Worm (Caenorhabditis elegans) whole organism, L2 larva: ENCODE measurements around the gene K09D9.9.

Experiments used
- C34F6.9 ChIP-seq: fragments of 150-350 bp; optimal IDR thresholded peaks from 2 replicates; lab custom pipeline; 2014; ENCODE audit warnings: missing biosample characterization, missing genetic modification characterization
- F13H6.1 ChIP-seq: sonication (generic microtip); optimal IDR thresholded peaks from 2 replicates; lab custom pipeline; 2016; ENCODE audit warnings: missing genetic modification characterization, missing compliant biosample characterization
- R02D3.7 ChIP-seq: fragments of 150-350 bp; optimal IDR thresholded peaks from 2 replicates; lab custom pipeline; 2014; ENCODE audit warnings: missing biosample characterization, missing genetic modification characterization
- ZK546.5 ChIP-seq: sonication (generic microtip); optimal IDR thresholded peaks from 2 replicates; lab custom pipeline; 2017; ENCODE audit warnings: missing biosample characterization, missing genetic modification characterization
- alr-1 ChIP-seq: fragments of 150-350 bp; optimal IDR thresholded peaks from 2 replicates; lab custom pipeline; 2014; ENCODE audit warnings: missing biosample characterization, missing genetic modification characterization
- aly-2 ChIP-seq: fragments of 150-350 bp; optimal IDR thresholded peaks from 2 replicates; lab custom pipeline; 2014; ENCODE audit warnings: missing biosample characterization, missing genetic modification characterization
- ama-1 ChIP-seq: fragments of 150-350 bp; optimal IDR thresholded peaks from 2 replicates; lab custom pipeline; 2018; ENCODE audit warnings: inconsistent platforms
- blmp-1 ChIP-seq: sonication (generic microtip); optimal IDR thresholded peaks from 2 replicates; lab custom pipeline; 2017; ENCODE audit warnings: missing genetic modification characterization, mild to moderate bottlenecking, missing compliant biosample characterization, antibody characterized with exemption, moderate library complexity; ENCODE audit not compliant: insufficient read depth
- ceh-16 ChIP-seq: fragments of 150-350 bp; optimal IDR thresholded peaks from 2 replicates; lab custom pipeline; 2014; ENCODE audit warnings: missing biosample characterization, missing genetic modification characterization
- ceh-82 ChIP-seq: fragments of 150-350 bp; optimal IDR thresholded peaks from 2 replicates; lab custom pipeline; 2014; ENCODE audit warnings: missing biosample characterization, missing genetic modification characterization
- dmd-4 ChIP-seq: sonication (generic microtip); optimal IDR thresholded peaks from 2 replicates; lab custom pipeline; 2017; ENCODE audit warnings: missing biosample characterization, missing genetic modification characterization
- egl-27 ChIP-seq: sonication (generic microtip); optimal IDR thresholded peaks from 3 replicates; lab custom pipeline; 2017; ENCODE audit warnings: missing biosample characterization, missing genetic modification reagents, missing genetic modification characterization
- elt-1 ChIP-seq: fragments of 150-350 bp; optimal IDR thresholded peaks from 2 replicates; lab custom pipeline; 2014; ENCODE audit warnings: missing biosample characterization, missing genetic modification characterization
- elt-3 ChIP-seq: sonication (generic microtip); optimal IDR thresholded peaks from 2 replicates; lab custom pipeline; 2017; ENCODE audit warnings: missing biosample characterization, missing genetic modification characterization
- fos-1 ChIP-seq: fragments of 150-350 bp; optimal IDR thresholded peaks from 2 replicates; lab custom pipeline; 2014; ENCODE audit warnings: missing biosample characterization, missing genetic modification characterization
- gmeb-1 ChIP-seq: fragments of 150-350 bp; optimal IDR thresholded peaks from 2 replicates; lab custom pipeline; 2014; ENCODE audit warnings: missing biosample characterization, missing genetic modification characterization
- lin-11 ChIP-seq: fragments of 150-350 bp; sonication (generic microtip); optimal IDR thresholded peaks from 2 replicates; lab custom pipeline; 2014; ENCODE audit warnings: missing biosample characterization, missing genetic modification characterization, inconsistent platforms, mixed read lengths
- lin-39 ChIP-seq: fragments of 150-350 bp; optimal IDR thresholded peaks from 2 replicates; lab custom pipeline; 2014; ENCODE audit warnings: missing biosample characterization, missing genetic modification reagents, missing genetic modification characterization
- lsy-2 ChIP-seq, 2 experiments: fragments of 150-350 bp in 1 of 2; sonication (generic microtip) in 1 of 2; optimal IDR thresholded peaks; 2 replicates each; lab custom pipeline; 2014 to 2017; ENCODE audit warnings: missing biosample characterization in 2 of 2, missing genetic modification characterization in 2 of 2
- mab-5 ChIP-seq: fragments of 150-350 bp; optimal IDR thresholded peaks from 2 replicates; lab custom pipeline; 2014; ENCODE audit warnings: missing biosample characterization, missing genetic modification characterization
- mbf-1 ChIP-seq: sonication (generic microtip); optimal IDR thresholded peaks from 2 replicates; lab custom pipeline; 2017; ENCODE audit warnings: missing biosample characterization, missing genetic modification characterization
- nhr-10 ChIP-seq: sonication (generic microtip); optimal IDR thresholded peaks from 2 replicates; lab custom pipeline; 2017; ENCODE audit warnings: missing biosample characterization, missing genetic modification characterization
- nhr-129 ChIP-seq: fragments of 150-350 bp; optimal IDR thresholded peaks from 2 replicates; lab custom pipeline; 2014; ENCODE audit warnings: missing biosample characterization, missing genetic modification characterization
- nhr-21 ChIP-seq: fragments of 150-350 bp; optimal IDR thresholded peaks from 2 replicates; lab custom pipeline; 2014; ENCODE audit warnings: missing biosample characterization, missing genetic modification characterization
- nhr-23 ChIP-seq: fragments of 150-350 bp; optimal IDR thresholded peaks from 2 replicates; lab custom pipeline; 2014; ENCODE audit warnings: missing biosample characterization, missing genetic modification reagents, missing genetic modification characterization
- nhr-237 ChIP-seq: fragments of 150-350 bp; optimal IDR thresholded peaks from 2 replicates; lab custom pipeline; 2014; ENCODE audit warnings: missing biosample characterization, missing genetic modification characterization
- nhr-25 ChIP-seq: fragments of 150-350 bp; sonication (generic microtip); optimal IDR thresholded peaks from 3 replicates; lab custom pipeline; 2014; ENCODE audit warnings: missing biosample characterization, missing genetic modification characterization
- nhr-6 ChIP-seq: fragments of 150-350 bp; optimal IDR thresholded peaks from 2 replicates; lab custom pipeline; 2014; ENCODE audit warnings: missing biosample characterization, missing genetic modification characterization
- nhr-77 ChIP-seq: fragments of 150-350 bp; optimal IDR thresholded peaks from 2 replicates; lab custom pipeline; 2014; ENCODE audit warnings: missing biosample characterization, missing genetic modification characterization
- sem-4 ChIP-seq: fragments of 150-350 bp; optimal IDR thresholded peaks from 2 replicates; lab custom pipeline; 2014; ENCODE audit warnings: missing biosample characterization, missing genetic modification reagents, missing genetic modification characterization
- sma-9 ChIP-seq, 2 experiments: fragments of 150-350 bp in 1 of 2; sonication (generic microtip) in 1 of 2; optimal IDR thresholded peaks; 2 replicates each; lab custom pipeline; 2014 to 2016; ENCODE audit warnings: missing genetic modification characterization in 2 of 2, mild to moderate bottlenecking in 1 of 2, missing biosample characterization in 1 of 2, missing compliant biosample characterization in 1 of 2, missing genetic modification reagents in 1 of 2, moderate library complexity in 1 of 2
- unc-39 ChIP-seq: fragments of 150-350 bp; optimal IDR thresholded peaks from 2 replicates; lab custom pipeline; 2014; ENCODE audit warnings: missing biosample characterization, missing genetic modification characterization
- unc-55 ChIP-seq: fragments of 150-350 bp; sonication (generic microtip); optimal IDR thresholded peaks from 3 replicates; lab custom pipeline; 2014; ENCODE audit warnings: missing biosample characterization, missing genetic modification reagents, missing genetic modification characterization
- zag-1 ChIP-seq: fragments of 150-350 bp; optimal IDR thresholded peaks from 2 replicates; lab custom pipeline; 2014; ENCODE audit warnings: missing biosample characterization, missing genetic modification characterization
- ztf-1 ChIP-seq: fragments of 200-800 bp; sonication (Bioruptor generic); conservative IDR thresholded peaks from 2 replicates; pipeline ENCODE4 v1.3.6; 2022; ENCODE audit warnings: missing genetic modification characterization, missing compliant biosample characterization
- ztf-11 ChIP-seq: sonication (generic microtip); optimal IDR thresholded peaks from 2 replicates; lab custom pipeline; 2017; ENCODE audit warnings: missing biosample characterization, missing genetic modification characterization
- ztf-4 ChIP-seq: fragments of 150-350 bp; optimal IDR thresholded peaks from 2 replicates; lab custom pipeline; 2014; ENCODE audit warnings: missing biosample characterization, missing genetic modification characterization

K09D9.9 gene

DNA sequence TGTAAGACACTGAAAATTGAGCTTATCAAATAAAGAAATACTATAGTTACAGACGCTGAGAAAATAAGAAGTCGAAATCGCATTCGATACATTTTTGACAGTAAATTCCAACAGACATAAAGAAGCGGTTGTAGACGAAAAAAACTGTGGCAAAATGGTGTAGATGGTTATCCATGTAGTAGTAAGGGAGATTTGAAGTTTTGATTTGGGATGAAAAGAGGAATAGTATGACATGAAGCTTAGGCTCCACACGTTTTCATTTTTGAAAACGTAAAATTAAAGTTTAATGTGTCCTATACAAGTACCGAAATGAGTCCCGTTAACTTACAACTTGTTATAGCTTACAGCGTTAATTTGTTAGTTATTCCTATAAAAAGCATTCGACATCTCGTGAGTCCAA, at the start of gene K09D9.9:
K09D9.9 (minus strand) TSS at position 101 of the 400 bp plus-strand sequence.
- TF ChIP-seq mbf-1 (tag; lab: Kevin White, UChicago): no peak
- TF ChIP-seq lin-39: no peak
- TF ChIP-seq nhr-77 (tag; lab: Kevin White, UChicago): no peak
- TF ChIP-seq R02D3.7 (tag; lab: Kevin White, UChicago): no peak
- no peak for TF ChIP-seq ztf-1 (GFP tag; lab: Robert Waterston, UW)
- TF ChIP-seq nhr-10 (tag; lab: Kevin White, UChicago): no peak
- no peak for TF ChIP-seq ztf-11 (tag; lab: Kevin White, UChicago)
- no peak for TF ChIP-seq nhr-129
- TF ChIP-seq elt-1 (tag; lab: Kevin White, UChicago): no peak
- no peak for TF ChIP-seq zag-1
- TF ChIP-seq ceh-16 (tag; lab: Kevin White, UChicago): no peak
- no peak for TF ChIP-seq ZK546.5
- TF ChIP-seq elt-3 (tag; lab: Kevin White, UChicago): no peak
- no peak for TF ChIP-seq nhr-237 (tag; lab: Kevin White, UChicago)
- no peak for TF ChIP-seq aly-2 (tag; lab: Kevin White, UChicago)
- no peak for TF ChIP-seq ceh-82 (tag; lab: Kevin White, UChicago)
- no peak for TF ChIP-seq mab-5
- no peak for TF ChIP-seq C34F6.9
- no peak for TF ChIP-seq dmd-4 (tag; lab: Kevin White, UChicago)
- TF ChIP-seq sma-9 (GFP tag; optimal IDR thresholded peaks at IDR 0.05; lab: Kevin White, UChicago): no peak
- TF ChIP-seq sma-9 (tag; optimal IDR thresholded peaks at IDR 0.05; lab: Kevin White, UChicago): no peak

DNA sequence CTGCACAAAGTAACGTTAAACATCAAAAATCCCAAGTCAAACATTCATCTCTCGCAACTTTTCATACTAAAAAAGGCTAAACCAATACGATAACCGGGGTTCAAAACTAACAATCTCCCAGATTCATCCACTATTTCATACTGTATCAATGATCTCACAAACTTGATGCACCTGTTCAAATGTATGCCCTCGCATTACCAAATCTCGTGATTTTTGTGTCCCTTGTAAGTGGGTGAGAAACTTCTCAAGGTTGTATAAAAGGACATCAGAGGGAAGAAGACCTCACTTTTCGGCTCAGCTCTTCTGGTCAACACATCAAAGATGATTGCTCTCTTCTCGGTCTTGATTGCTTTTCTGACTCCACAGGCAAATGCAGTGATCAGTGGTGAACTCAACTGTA, 49.7 kb upstream of the K09D9.9 start, which contains the start of gene phat-3:
phat-3 (plus strand) TSS at position 301 of the 400 bp plus-strand sequence.
- TF ChIP-seq nhr-77 (tag; lab: Kevin White, UChicago) (no peak), ceh-82 (tag; lab: Kevin White, UChicago) (no peak), ceh-16 (tag; lab: Kevin White, UChicago) (no peak)

DNA sequence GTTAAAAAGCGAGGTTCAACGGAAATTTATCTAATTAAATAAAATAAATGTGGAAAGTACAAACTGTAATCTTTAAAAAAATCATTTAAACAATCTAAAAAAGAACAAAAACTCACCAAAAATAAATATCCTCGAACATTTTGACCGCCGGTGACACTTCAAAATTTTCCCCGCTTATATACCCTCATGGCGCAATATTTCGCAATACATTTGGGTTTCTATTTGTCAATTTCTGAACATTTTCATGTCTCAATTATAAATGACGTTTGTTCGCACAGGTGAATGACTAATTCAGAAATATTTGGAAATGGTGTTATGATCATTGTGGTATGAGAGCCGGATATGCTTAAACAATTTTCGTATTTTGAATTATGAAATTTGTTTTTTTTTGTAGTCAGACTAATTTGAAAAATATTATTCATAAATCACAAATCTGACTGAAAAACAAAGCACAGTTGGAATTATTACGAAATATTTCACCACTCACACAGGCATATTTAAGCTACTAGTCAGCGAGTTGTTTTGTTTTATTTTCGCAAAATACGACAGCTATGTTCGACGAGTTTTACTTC, 48.0 kb upstream of the K09D9.9 start, which contains the start of the genes C49G7.10 and irg-2:
C49G7.10 (minus strand) TSS at position 169 of the 572 bp plus-strand sequence.
irg-2 (plus strand) TSS at position 329 of the 572 bp plus-strand sequence.
- TF ChIP-seq nhr-23 (tag; lab: Kevin White, UChicago) (no peak), nhr-129 (peak; percentile 100), fos-1 (tag; lab: Kevin White, UChicago) (peak; percentile 2), F13H6.1 (tag; lab: Kevin White, UChicago) (no peak), lin-11 (tag; lab: Kevin White, UChicago) (no peak), sma-9 (GFP tag; optimal IDR thresholded peaks at IDR 0.05; lab: Kevin White, UChicago) (no peak), sma-9 (tag; optimal IDR thresholded peaks at IDR 0.05; lab: Kevin White, UChicago) (no peak), ztf-4 (tag; lab: Kevin White, UChicago) (no peak), ZK546.5 (no peak), lsy-2 (tag; optimal IDR thresholded peaks at IDR 0.05; lab: Kevin White, UChicago) (no peak), C34F6.9 (peak; percentile 24), elt-1 (tag; lab: Kevin White, UChicago) (no peak), gmeb-1 (tag; lab: Kevin White, UChicago) (no peak), alr-1 (no peak), unc-55 (peak; percentile 35)

DNA sequence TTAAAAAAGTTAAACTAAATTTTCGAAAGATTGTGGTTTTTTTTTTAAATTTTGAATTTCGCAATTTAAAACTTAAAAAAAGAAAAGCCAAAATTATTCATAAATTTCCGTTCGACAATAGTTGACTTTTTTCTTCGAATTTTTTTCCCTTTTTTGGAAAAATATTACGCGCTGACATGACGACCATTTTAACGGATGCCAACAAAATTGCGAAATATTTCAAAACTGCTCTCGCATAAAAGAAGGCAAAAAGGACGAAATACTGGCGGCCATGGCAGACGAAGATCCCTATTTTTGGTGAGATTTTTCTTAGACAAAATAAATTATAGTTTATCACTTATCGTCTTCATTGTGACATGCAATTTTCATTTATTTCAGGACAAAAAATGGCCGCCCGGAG, 44.6 kb upstream of the K09D9.9 start:
- TF ChIP-seq nhr-129 (peak; percentile 69), unc-39 (tag; lab: Kevin White, UChicago) (no peak), dmd-4 (tag; lab: Kevin White, UChicago) (no peak), elt-1 (tag; lab: Kevin White, UChicago) (no peak), mab-5 (no peak), egl-27 (tag; lab: Kevin White, UChicago) (no peak)

DNA sequence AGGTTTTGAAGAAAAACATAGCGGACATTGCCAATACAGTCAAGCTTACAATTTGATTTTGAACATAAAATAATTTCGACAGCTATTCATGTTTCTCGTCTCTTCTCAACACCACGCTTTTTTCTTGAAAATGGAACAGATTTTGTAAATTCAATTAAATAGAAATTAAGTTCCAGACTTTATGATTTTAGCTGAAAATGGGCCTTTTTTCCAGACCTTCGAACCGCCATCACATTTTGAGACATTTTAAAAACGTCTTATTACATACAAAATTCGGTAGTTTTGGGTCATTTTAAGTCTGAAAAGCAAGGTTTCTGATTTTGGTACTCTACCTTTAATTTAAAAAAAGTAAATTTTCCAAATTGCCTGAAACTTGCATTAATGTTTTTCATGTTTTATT, 44.2 kb upstream of the K09D9.9 start, which contains the start of gene C49G7.12:
C49G7.12 (plus strand) TSS at position 301 of the 400 bp plus-strand sequence.
- TF ChIP-seq lin-39 (no peak), nhr-21 (tag; lab: Kevin White, UChicago) (no peak), nhr-25 (no peak), lsy-2 (tag; optimal IDR thresholded peaks at IDR 0.05; lab: Kevin White, UChicago) (no peak), ZK546.5 (no peak), nhr-10 (tag; lab: Kevin White, UChicago) (no peak), unc-39 (tag; lab: Kevin White, UChicago) (no peak), nhr-23 (tag; lab: Kevin White, UChicago) (no peak), ama-1 (lab: Kevin White, UChicago) (no peak), elt-3 (tag; lab: Kevin White, UChicago) (no peak), sem-4 (tag; lab: Kevin White, UChicago) (no peak), fos-1 (tag; lab: Kevin White, UChicago) (no peak), blmp-1 (no peak), nhr-6 (no peak)
